Fruit fly (Drosophila melanogaster) whole organism, wandering third instar larva: Measurements from ENCODE around the gene CG14071.

Source experiments
- Myc ChIP-seq: fragments of >200 bp; optimal IDR thresholded peaks from 2 replicates; lab custom pipeline; 2017
- OdsH ChIP-seq: fragments of 200-800 bp; sonication (Bioruptor generic); optimal IDR thresholded peaks from 2 replicates; lab custom pipeline; 2016; ENCODE audit warnings: missing biosample characterization, mild to moderate bottlenecking, missing genetic modification characterization
- brk ChIP-seq: fragments of 200-800 bp; sonication (Bioruptor generic); optimal IDR thresholded peaks from 2 replicates; lab custom pipeline; 2016; ENCODE audit warnings: missing biosample characterization, mild to moderate bottlenecking, missing genetic modification characterization
- h ChIP-seq: fragments of 200-800 bp; sonication (Bioruptor generic); optimal IDR thresholded peaks from 3 replicates; lab custom pipeline; 2016; ENCODE audit warnings: missing biosample characterization, mild to moderate bottlenecking, missing genetic modification characterization
- rgr ChIP-seq: fragments of 200-800 bp; sonication (Bioruptor generic); optimal IDR thresholded peaks from 3 replicates; lab custom pipeline; 2016; ENCODE audit warnings: missing biosample characterization, mild to moderate bottlenecking, missing genetic modification characterization

dm6 chr2L:10850320-10850990, 38.3 kb downstream of the CG14071 start, which contains the start of gene porin:
- TF ChIP-seq brk (GFP tag; lab: Kevin White, UChicago) (no peak), rgr (GFP tag; lab: Kevin White, UChicago) (peak; percentile 8), h (GFP tag; lab: Kevin White, UChicago) (peak; percentile 27), Myc (lab: Kevin White, UChicago) (peak; percentile 3), OdsH (GFP tag; lab: Kevin White, UChicago) (no peak)
